Worm (Caenorhabditis elegans) whole organism, L3 larva: ENCODE measurements around the gene rbf-1.

Experiments
- ama-1 ChIP-seq: fragments of 150-350 bp; optimal IDR thresholded peaks from 2 replicates; lab custom pipeline; 2018
- ceh-16 ChIP-seq: sonication (generic microtip); optimal IDR thresholded peaks from 2 replicates; lab custom pipeline; 2017; ENCODE audit warnings: missing biosample characterization, missing genetic modification characterization
- elt-1 ChIP-seq: fragments of 150-350 bp; optimal IDR thresholded peaks from 2 replicates; lab custom pipeline; 2014; ENCODE audit warnings: missing biosample characterization, missing genetic modification characterization
- nhr-11 ChIP-seq: fragments of 150-350 bp; optimal IDR thresholded peaks from 2 replicates; lab custom pipeline; 2014; ENCODE audit warnings: missing biosample characterization, missing genetic modification characterization
- nhr-12 ChIP-seq: fragments of 150-350 bp; optimal IDR thresholded peaks from 2 replicates; lab custom pipeline; 2014; ENCODE audit warnings: missing biosample characterization, missing genetic modification characterization
- nhr-237 ChIP-seq: fragments of 150-350 bp; optimal IDR thresholded peaks from 2 replicates; lab custom pipeline; 2014; ENCODE audit warnings: missing biosample characterization, missing genetic modification characterization
- nhr-43 ChIP-seq: sonication (generic microtip); optimal IDR thresholded peaks from 2 replicates; lab custom pipeline; 2016; ENCODE audit warnings: mild to moderate bottlenecking, missing genetic modification characterization, missing compliant biosample characterization; ENCODE audit not compliant: poor library complexity, severe bottlenecking
- nhr-77 ChIP-seq: fragments of 150-350 bp; optimal IDR thresholded peaks from 2 replicates; lab custom pipeline; 2014; ENCODE audit warnings: missing biosample characterization, missing genetic modification characterization
- pqm-1 ChIP-seq: fragments of 150-350 bp; optimal IDR thresholded peaks from 2 replicates; lab custom pipeline; 2017; ENCODE audit warnings: missing biosample characterization, missing genetic modification characterization, inconsistent platforms
- skn-1 ChIP-seq: fragments of 150-350 bp; optimal IDR thresholded peaks from 2 replicates; lab custom pipeline; 2014; ENCODE audit warnings: missing biosample characterization, missing genetic modification characterization
- snpc-4 ChIP-seq: fragments of 150-350 bp; optimal IDR thresholded peaks from 2 replicates; lab custom pipeline; 2014; ENCODE audit warnings: missing biosample characterization, missing genetic modification characterization
- ztf-4 ChIP-seq: fragments of 150-350 bp; optimal IDR thresholded peaks from 2 replicates; lab custom pipeline; 2014; ENCODE audit warnings: missing biosample characterization, missing genetic modification characterization

DNA sequence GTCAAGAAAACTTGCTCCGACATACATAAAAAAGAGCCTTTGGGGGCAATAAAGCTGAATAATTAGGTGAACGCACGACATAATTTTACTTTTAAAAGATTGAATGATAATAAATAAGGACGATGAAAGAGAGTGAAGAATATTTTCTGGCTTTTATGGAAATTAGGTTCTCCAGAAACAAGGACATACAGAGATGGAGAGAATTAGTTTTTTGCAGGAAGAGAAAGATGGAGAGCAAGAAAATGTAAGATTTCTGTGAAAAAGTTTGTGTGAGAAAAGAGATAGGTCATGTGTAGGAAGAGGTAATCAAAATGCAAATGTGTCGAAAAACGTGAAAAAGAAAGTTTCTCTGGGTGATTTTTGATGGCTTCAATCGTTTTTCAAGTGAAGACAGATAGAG is 23.6 kb upstream of the rbf-1 start, which contains the start of gene pdfr-1:
- TF ChIP-seq nhr-77 (no peak), snpc-4 (tag; lab: Kevin White, UChicago) (no peak), nhr-11 (tag; lab: Kevin White, UChicago) (no peak), pqm-1 (tag; lab: Kevin White, UChicago) (no peak), elt-1 (tag; lab: Kevin White, UChicago) (no peak), skn-1 (tag; lab: Kevin White, UChicago) (no peak), ama-1 (lab: Kevin White, UChicago) (no peak), ceh-16 (no peak), nhr-12 (no peak), nhr-43 (tag; lab: Kevin White, UChicago) (no peak), ztf-4 (tag; lab: Kevin White, UChicago) (no peak), nhr-237 (no peak)
